Worm (Caenorhabditis elegans) whole organism, L4 larva: ENCODE measurements around the gene ceh-21.

ENCODE experiments used
- T20F7.1 ChIP-seq: fragments of 200-800 bp; sonication (Bioruptor generic); optimal IDR thresholded peaks from 2 replicates; lab custom pipeline; 2018; ENCODE audit warnings: mild to moderate bottlenecking, missing genetic modification characterization, missing compliant biosample characterization
- aly-2 ChIP-seq: sonication (generic microtip); optimal IDR thresholded peaks from 2 replicates; lab custom pipeline; 2018; ENCODE audit warnings: missing biosample characterization, missing genetic modification characterization
- ceh-32 ChIP-seq: sonication (generic microtip); optimal IDR thresholded peaks from 2 replicates; lab custom pipeline; 2016; ENCODE audit warnings: mild to moderate bottlenecking, missing genetic modification characterization, missing compliant biosample characterization; ENCODE audit not compliant: poor library complexity
- ctbp-1 ChIP-seq: fragments of 200-800 bp; sonication (Bioruptor generic); IDR thresholded peaks from 2 replicates; pipeline ENCODE4 v1.3.6; 2022; ENCODE audit warnings: missing genetic modification reagents, missing genetic modification characterization, missing compliant biosample characterization
- daf-8 ChIP-seq: fragments of 200-800 bp; sonication (Bioruptor generic); IDR thresholded peaks from 2 replicates; pipeline ENCODE4 v1.3.6; 2022; ENCODE audit warnings: missing genetic modification characterization, missing compliant biosample characterization
- dpl-1 ChIP-seq: fragments of 150-350 bp; optimal IDR thresholded peaks from 2 replicates; lab custom pipeline; 2014; ENCODE audit warnings: missing biosample characterization, missing genetic modification reagents, missing genetic modification characterization
- dve-1 ChIP-seq: sonication (generic microtip); optimal IDR thresholded peaks from 2 replicates; lab custom pipeline; 2017; ENCODE audit warnings: antibody characterized with exemption, mild to moderate bottlenecking, missing genetic modification characterization, missing compliant biosample characterization; ENCODE audit not compliant: insufficient read depth
- lin-13 ChIP-seq: fragments of 150-350 bp; optimal IDR thresholded peaks from 2 replicates; lab custom pipeline; 2014; ENCODE audit warnings: missing biosample characterization, missing genetic modification reagents, missing genetic modification characterization
- mep-1 ChIP-seq: fragments of 150-350 bp; sonication (generic microtip); optimal IDR thresholded peaks from 3 replicates; lab custom pipeline; 2014; ENCODE audit warnings: missing biosample characterization, missing genetic modification characterization
- nhr-102 ChIP-seq: sonication (generic microtip); optimal IDR thresholded peaks from 2 replicates; lab custom pipeline; 2016; ENCODE audit warnings: mild to moderate bottlenecking, missing genetic modification characterization, moderate library complexity, missing compliant biosample characterization
- vab-7 ChIP-seq: fragments of 200-800 bp; sonication (Bioruptor generic); IDR thresholded peaks from 2 replicates; pipeline ENCODE4 v1.3.6; 2022; ENCODE audit warnings: missing genetic modification reagents, missing genetic modification characterization, missing compliant biosample characterization
- zag-1 ChIP-seq: fragments of 150-350 bp; optimal IDR thresholded peaks from 2 replicates; lab custom pipeline; 2014; ENCODE audit warnings: missing biosample characterization, missing genetic modification characterization
- zip-2 ChIP-seq: fragments of 150-350 bp; optimal IDR thresholded peaks from 2 replicates; lab custom pipeline; 2014; ENCODE audit warnings: missing biosample characterization, missing genetic modification characterization
- ztf-11 ChIP-seq: fragments of 150-350 bp; optimal IDR thresholded peaks from 2 replicates; lab custom pipeline; 2014; ENCODE audit warnings: missing biosample characterization, missing genetic modification characterization

DNA sequence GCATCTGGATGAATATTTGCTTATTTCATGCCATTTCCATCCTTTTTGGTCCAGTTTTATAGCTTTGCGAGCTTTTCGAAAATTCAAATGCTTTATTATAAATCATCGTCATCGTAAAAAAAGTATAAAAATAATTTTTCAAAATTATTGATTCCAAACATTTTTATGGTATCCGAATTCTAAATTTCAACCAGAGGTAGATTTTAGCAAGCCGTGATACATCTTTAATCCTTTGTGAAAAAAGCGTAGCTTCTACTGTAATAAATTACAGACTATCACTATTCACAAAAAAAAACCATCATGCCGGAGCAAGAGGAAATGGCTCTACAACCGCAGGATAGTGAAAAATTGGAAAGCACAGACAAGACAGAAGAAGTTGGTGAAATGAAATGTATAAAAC is 26.4 kb downstream of the ceh-21 start, which contains the start of gene C14E2.1:
- no peak for TF ChIP-seq zip-2
- no peak for TF ChIP-seq vab-7
- no peak for TF ChIP-seq ctbp-1
- TF ChIP-seq ceh-32 (tag; lab: Kevin White, UChicago) = no peak
- TF ChIP-seq dve-1 (tag; lab: Kevin White, UChicago) = no peak
- no peak for TF ChIP-seq dpl-1 (GFP tag; lab: Kevin White, UChicago)
- TF ChIP-seq mep-1 = no peak
- no peak for TF ChIP-seq nhr-102 (tag; lab: Kevin White, UChicago)
- TF ChIP-seq aly-2 = no peak
- no peak for TF ChIP-seq zag-1 (tag; lab: Kevin White, UChicago)
- TF ChIP-seq ztf-11 (tag; lab: Kevin White, UChicago) = no peak
- no peak for TF ChIP-seq lin-13
- no peak for TF ChIP-seq daf-8
- no peak for TF ChIP-seq T20F7.1 (GFP tag; lab: Kevin White, UChicago)
